Fruit fly (Drosophila melanogaster) Kc167 (cell line): ENCODE results near the gene mus302.

ENCODE experiments used
- Myc ChIP-seq: fragments of >200 bp; optimal IDR thresholded peaks from 2 replicates; lab custom pipeline; 2017; ENCODE audit warnings: missing external identifiers
- Sin3A ChIP-seq: fragments of >200 bp; optimal IDR thresholded peaks from 2 replicates; lab custom pipeline; 2018; ENCODE audit warnings: missing external identifiers
- h ChIP-seq: fragments of >200 bp; optimal IDR thresholded peaks from 3 replicates; lab custom pipeline; 2018; ENCODE audit warnings: missing external identifiers
- insv ChIP-seq: fragments of >200 bp; optimal IDR thresholded peaks from 3 replicates; lab custom pipeline; 2018; ENCODE audit warnings: missing external identifiers
- psq ChIP-seq: fragments of >200 bp; optimal IDR thresholded peaks from 2 replicates; lab custom pipeline; 2017; ENCODE audit warnings: missing external identifiers
- ttk ChIP-seq: sonication (Bioruptor generic); optimal IDR thresholded peaks from 2 replicates; lab custom pipeline; 2017; ENCODE audit warnings: missing external identifiers

Gene mus302

DNA sequence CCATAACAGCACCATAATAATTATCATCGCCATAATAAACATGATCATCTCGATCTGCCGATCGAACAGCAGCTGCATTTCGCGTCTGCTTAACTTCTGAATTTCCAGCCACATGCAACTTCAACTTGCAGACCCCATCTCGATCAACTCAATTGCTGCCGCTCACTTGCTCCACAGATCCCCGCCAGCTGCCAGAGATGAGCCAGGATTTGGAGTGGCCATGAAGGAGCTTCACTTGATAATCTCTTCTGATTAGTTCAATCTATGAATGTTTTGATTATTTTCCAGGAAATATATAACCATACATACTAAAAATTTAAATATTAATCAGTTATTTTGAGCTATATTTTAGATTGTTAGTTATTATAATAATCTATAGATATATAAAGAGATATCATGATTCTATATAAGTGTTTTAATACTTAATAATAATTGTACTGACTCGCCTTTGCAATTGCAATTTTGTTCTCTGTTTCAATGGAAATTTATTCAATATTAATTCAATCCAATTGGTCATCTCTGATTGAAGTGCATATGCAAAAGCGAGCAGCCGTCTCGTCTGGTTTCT lies 28.0 kb downstream of the mus302 start:
- TF ChIP-seq Myc (lab: Kevin White, UChicago): no peak
- TF ChIP-seq Sin3A (lab: Kevin White, UChicago): no peak
- TF ChIP-seq insv (lab: Kevin White, UChicago): no peak
- no peak for TF ChIP-seq ttk (lab: Kevin White, UChicago)
- no peak for TF ChIP-seq psq (lab: Kevin White, UChicago)
- TF ChIP-seq h: no peak

DNA sequence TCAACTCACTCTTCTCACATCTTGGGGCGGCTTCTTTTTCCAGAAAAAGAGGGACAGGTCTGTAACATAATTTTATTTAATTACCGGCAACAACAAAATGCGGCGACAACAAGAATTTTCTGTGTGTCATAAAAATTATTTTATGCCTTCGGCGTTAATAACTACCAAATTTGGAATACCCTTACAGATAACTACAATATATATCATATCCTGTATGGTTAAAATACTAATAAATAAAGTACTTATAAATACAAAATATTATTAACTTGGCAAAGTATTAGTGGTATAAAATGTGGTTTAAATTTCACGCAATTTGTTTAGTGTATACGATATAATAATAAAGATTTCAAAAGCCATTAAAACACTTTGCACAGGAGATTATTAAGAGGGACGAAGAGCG lies 28.8 kb downstream of the mus302 start:
- TF ChIP-seq Myc (lab: Kevin White, UChicago): no peak
- no peak for TF ChIP-seq Sin3A (lab: Kevin White, UChicago)
- TF ChIP-seq ttk (lab: Kevin White, UChicago): no peak
- no peak for TF ChIP-seq psq (lab: Kevin White, UChicago)
- no peak for TF ChIP-seq insv (lab: Kevin White, UChicago)
- no peak for TF ChIP-seq h

DNA sequence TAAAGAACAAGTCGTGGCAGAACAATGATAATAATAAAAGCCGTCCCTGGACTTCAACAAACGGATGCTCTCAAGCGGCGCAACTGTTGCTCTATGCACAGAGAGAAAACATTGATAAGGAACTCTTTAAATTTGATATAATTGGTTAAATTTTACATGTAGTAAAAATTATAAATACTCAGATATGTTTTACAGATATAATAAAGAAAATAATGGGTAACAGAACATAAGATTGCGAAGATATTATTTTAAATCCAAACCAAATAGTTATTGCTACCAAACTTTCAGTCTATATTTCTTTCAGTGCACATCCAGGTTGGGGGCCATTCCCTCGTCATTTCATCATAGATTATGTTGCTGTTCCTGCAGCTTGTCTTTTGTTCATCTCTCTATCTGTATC lies 29.8 kb downstream of the mus302 start:
- no peak for TF ChIP-seq psq (lab: Kevin White, UChicago)

- TF ChIP-seq insv (lab: Kevin White, UChicago) (no peak), Myc (lab: Kevin White, UChicago) (no peak), psq (lab: Kevin White, UChicago) (no peak), Sin3A (lab: Kevin White, UChicago) (no peak), h (no peak), ttk (lab: Kevin White, UChicago) (no peak)
Observed at dm6 chr3L:16748343-16748742, 31.2 kb downstream of the mus302 start.

DNA sequence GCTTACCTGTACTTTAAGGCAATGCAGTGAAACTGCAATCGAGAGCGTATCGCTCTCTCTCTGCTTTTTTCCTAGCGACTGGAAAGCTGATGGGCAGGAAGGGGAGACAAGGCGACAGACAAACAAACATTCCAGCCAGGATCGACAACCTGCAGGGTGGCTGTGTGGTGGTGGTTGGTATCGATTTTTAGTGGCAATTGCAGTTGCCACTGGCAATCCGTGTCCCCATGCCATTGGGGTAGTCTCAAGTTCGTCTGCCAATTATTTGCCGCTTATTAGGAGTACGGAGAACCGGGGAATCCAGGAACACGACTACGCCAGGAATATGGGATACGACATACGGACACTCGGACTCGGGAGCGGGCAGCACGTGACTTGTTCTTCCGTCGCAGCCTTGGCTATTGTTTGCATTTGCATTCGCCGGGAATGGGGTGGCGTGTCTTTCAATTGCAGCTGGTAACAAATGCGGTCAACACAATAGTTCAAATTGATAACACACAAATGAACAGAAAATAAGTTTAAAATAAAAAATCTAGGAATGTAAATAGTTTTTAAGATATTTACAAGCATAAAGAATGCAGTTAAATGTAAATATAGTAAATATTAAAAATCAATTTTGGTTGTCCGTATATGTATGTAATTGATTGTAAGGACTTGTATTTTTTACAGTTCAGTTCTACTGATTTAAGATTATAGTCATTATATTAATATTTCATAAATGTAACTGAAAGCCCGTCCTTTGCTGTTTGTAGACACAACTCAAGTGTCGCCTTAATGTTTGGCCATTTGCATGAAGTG lies 32.8 kb downstream of the mus302 start:
- TF ChIP-seq Sin3A (lab: Kevin White, UChicago) (no peak), psq (lab: Kevin White, UChicago) (no peak), Myc (lab: Kevin White, UChicago) (no peak), insv (lab: Kevin White, UChicago) (no peak), ttk (lab: Kevin White, UChicago) (no peak), h (no peak)

DNA sequence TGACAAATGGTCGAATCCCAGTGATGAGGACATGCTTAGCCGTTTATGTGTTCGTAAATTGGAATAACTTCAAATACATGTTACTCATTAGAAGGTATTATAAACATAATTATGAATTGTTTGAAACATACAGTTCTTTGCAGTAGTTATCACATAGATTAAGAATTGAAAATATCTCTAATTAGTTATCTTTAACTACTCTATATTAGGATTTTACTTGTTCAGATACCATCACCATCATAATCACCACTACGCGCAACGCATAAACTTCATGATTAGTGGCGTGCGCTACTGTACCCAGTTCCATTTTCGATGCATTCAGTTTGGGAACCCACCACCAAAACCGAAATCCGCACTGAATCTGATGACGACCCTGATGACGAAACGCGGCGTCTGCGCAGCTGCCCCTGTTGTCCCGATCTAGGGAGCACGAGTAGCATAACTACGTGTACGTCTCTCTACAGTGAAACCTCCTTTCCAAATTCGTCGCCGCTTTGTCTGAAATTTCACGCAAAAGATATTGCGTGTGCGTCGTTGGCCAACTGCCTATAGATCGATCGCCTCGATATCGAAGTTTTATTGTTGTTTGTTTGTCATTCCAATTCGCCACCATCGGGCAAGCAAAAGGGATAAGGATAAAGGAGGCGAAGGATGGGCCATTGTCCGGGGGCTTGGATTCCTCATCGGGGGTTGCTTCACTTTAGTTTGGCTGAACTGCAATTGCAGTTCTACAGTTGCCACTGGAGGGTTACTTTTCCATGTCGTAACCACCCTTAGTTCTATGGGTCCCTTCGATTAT lies 35.4 kb downstream of the mus302 start:
- no peak for TF ChIP-seq insv (lab: Kevin White, UChicago)
- TF ChIP-seq Sin3A (lab: Kevin White, UChicago): no peak
- TF ChIP-seq ttk (lab: Kevin White, UChicago): no peak
- no peak for TF ChIP-seq h
- TF ChIP-seq psq (lab: Kevin White, UChicago): no peak
- TF ChIP-seq Myc (lab: Kevin White, UChicago): no peak

DNA sequence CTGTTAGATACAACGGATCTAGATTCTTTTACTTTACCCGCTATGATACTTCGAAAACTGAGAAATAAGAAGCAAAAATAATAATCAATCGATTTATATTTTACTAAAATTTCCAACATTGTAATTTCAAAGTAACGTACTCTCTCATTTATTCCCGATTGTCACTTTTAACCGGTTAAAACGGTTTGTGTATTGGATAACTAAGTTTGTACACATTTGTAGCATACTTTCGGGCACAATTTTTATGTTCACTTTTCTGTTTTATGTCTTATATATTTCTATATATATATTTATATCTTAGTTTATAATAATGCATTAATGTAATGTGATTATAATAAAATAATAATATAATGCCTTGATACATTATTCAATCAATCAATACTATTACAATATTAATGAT lies 37.9 kb downstream of the mus302 start:
- TF ChIP-seq Myc (lab: Kevin White, UChicago) (no peak), ttk (lab: Kevin White, UChicago) (no peak), h (no peak), psq (lab: Kevin White, UChicago) (no peak), Sin3A (lab: Kevin White, UChicago) (no peak), insv (lab: Kevin White, UChicago) (no peak)

DNA sequence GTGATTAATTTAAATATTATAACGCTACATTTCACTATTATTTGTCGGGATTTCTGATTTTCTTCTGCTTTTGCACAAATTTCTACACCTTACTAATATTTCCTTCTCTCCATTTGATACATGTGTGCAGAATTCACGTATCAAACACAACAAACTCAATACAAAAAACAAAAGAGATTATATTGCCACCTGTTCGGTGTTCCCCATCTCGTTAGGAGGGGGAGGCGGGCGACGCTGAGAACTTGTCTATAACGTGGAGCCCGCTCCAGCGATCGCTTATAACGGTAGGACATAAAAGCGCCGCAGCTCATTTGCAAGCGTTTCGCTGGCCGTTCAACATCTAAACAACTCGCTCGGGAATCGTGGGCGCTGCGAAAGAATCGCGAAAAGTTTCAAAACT lies 46.3 kb downstream of the mus302 start, which contains the start of gene CG9701:
Gene CG9701 (plus strand): TSS at position 301 of the 400 bp plus-strand sequence.
- TF ChIP-seq insv (lab: Kevin White, UChicago) (no peak), h (no peak), Myc (lab: Kevin White, UChicago) (no peak), Sin3A (lab: Kevin White, UChicago) (no peak), psq (lab: Kevin White, UChicago) (no peak), ttk (lab: Kevin White, UChicago) (no peak)

DNA sequence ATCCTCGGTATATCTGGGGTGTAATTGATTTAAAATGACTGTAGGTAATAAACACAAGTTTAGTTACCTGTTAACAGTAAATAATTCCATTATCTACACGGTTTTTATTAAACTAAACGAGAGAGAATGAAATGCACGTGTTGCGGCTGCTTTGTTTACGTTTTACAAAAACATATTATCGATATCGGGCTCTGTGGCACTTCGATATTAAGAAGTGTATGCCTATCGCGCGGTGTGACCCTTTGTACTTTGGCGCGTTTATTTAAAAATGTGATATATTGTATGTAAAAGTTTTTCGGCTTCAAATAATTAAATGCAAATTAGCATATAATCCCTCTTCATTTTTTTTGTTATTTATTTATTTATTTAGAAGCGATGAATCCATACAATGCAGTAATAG lies 48.9 kb downstream of the mus302 start, which contains the start of gene Dbp73D:
Gene Dbp73D (minus strand): TSS at position 174 of the 400 bp plus-strand sequence.
- TF ChIP-seq insv (lab: Kevin White, UChicago) (no peak), h (no peak), psq (lab: Kevin White, UChicago) (no peak), Myc (lab: Kevin White, UChicago) (no peak), Sin3A (lab: Kevin White, UChicago) (no peak), ttk (lab: Kevin White, UChicago) (no peak)

dm6 chr3L:16727939-16728635 lies 51.4 kb downstream of the mus302 start, which contains the start of gene PGRP-SB1:
Gene PGRP-SB1, minus strand, starts transcription at chr3L:16727989.
- TF ChIP-seq h (no peak), Sin3A (lab: Kevin White, UChicago) (no peak), insv (lab: Kevin White, UChicago) (no peak), ttk (lab: Kevin White, UChicago) (no peak), psq (lab: Kevin White, UChicago) (no peak), Myc (lab: Kevin White, UChicago) (no peak)
